Fruit fly (Drosophila melanogaster): Measurements from ENCODE around the gene pdm2.

DNA sequence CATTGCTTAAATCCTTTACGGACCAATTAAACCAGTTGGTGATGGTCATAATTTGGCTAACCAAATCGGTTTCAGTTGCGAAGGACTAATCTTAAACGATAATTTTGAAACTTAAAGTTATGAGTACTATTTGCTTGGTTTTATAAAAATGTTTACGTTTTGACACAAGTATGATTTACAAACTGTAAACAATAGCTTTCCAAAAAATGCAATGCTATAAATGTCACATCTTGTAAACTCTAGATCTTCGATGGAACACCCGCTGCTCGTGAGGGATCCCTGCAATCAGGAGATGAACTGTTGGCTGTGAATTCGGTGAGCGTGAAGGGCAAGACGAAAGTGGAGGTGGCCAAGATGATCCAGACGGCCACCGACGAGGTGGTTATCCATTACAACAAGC lies 40.3 kb downstream of the pdm2 start, which contains the start of gene CG5781:
- TF ChIP-seq achi (GFP tag; optimal IDR thresholded peaks at IDR 0.05), result no peak
- no peak for TF ChIP-seq lz (GFP tag; optimal IDR thresholded peaks at IDR 0.05)
- no peak for TF ChIP-seq Gug (GFP tag; IDR thresholded peaks at IDR 0.05)

Data from whole organism, prepupa.